Fruit fly (Drosophila melanogaster) whole organism, embryonic: ENCODE data around the gene CG6972.

ENCODE experiments used
- Antp ChIP-seq: fragments of 200-800 bp; sonication (Bioruptor generic); optimal IDR thresholded peaks from 3 replicates; lab custom pipeline; 2016; ENCODE audit warnings: missing biosample characterization, missing genetic modification characterization
- Atf3 ChIP-seq: fragments of 200-800 bp; sonication (Bioruptor generic); optimal IDR thresholded peaks from 3 replicates; lab custom pipeline; 2016; ENCODE audit warnings: missing biosample characterization, missing genetic modification characterization
- CG11247 ChIP-seq: fragments of 200-800 bp; sonication (Bioruptor generic); IDR thresholded peaks from 2 replicates; pipeline ENCODE4 v1.3.6; 2022; ENCODE audit warnings: missing biosample characterization, missing genetic modification characterization
- CG12236 ChIP-seq: fragments of 200-800 bp; sonication (Bioruptor generic); optimal IDR thresholded peaks from 2 replicates; lab custom pipeline; 2016; ENCODE audit warnings: missing biosample characterization, missing genetic modification characterization
- CG12942 ChIP-seq: fragments of 200-800 bp; sonication (Bioruptor generic); optimal IDR thresholded peaks from 3 replicates; lab custom pipeline; 2016; ENCODE audit warnings: missing biosample characterization, missing genetic modification characterization
- CG14667 ChIP-seq: fragments of 200-800 bp; sonication (Bioruptor generic); IDR thresholded peaks from 2 replicates; pipeline ENCODE4 v1.3.6; 2022; ENCODE audit warnings: missing biosample characterization, missing genetic modification characterization
- CG1529 ChIP-seq: fragments of 200-800 bp; sonication (Bioruptor generic); optimal IDR thresholded peaks from 3 replicates; lab custom pipeline; 2018; ENCODE audit warnings: missing biosample characterization, missing genetic modification characterization
- CG1602 ChIP-seq: fragments of 200-800 bp; sonication (Bioruptor generic); optimal IDR thresholded peaks from 3 replicates; lab custom pipeline; 2016; ENCODE audit warnings: missing biosample characterization, missing genetic modification characterization
- CG17328 ChIP-seq: fragments of 200-800 bp; sonication (Bioruptor generic); IDR thresholded peaks from 2 replicates; pipeline ENCODE4 v1.3.6; 2022; ENCODE audit warnings: missing biosample characterization, missing genetic modification characterization
- CG17612 ChIP-seq: fragments of 200-800 bp; sonication (Bioruptor generic); IDR thresholded peaks from 2 replicates; pipeline ENCODE4 v1.3.6; 2022; ENCODE audit warnings: missing biosample characterization, missing genetic modification characterization
- CG2129 ChIP-seq: fragments of 200-800 bp; sonication (Bioruptor generic); IDR thresholded peaks from 2 replicates; pipeline ENCODE4 v1.3.6; 2022; ENCODE audit warnings: missing biosample characterization, missing genetic modification characterization; ENCODE audit not compliant: partially characterized antibody
- CG2875 ChIP-seq: fragments of 200-800 bp; sonication (Bioruptor generic); optimal IDR thresholded peaks from 2 replicates; lab custom pipeline; 2017; ENCODE audit warnings: missing biosample characterization, mild to moderate bottlenecking, missing genetic modification characterization, missing genetic modification reagents
- CG30403 ChIP-seq: fragments of 200-800 bp; sonication (Bioruptor generic); optimal IDR thresholded peaks from 3 replicates; lab custom pipeline; 2016; ENCODE audit warnings: missing biosample characterization, missing genetic modification characterization
- CG3726 ChIP-seq: fragments of 200-800 bp; sonication (Bioruptor generic); IDR thresholded peaks from 3 replicates; pipeline ENCODE4, ENCODE4 v1.3.6; 2022; ENCODE audit warnings: missing biosample characterization, missing genetic modification characterization
- CG3838 ChIP-seq: fragments of 200-800 bp; sonication (Bioruptor generic); optimal IDR thresholded peaks from 3 replicates; lab custom pipeline; 2016; ENCODE audit warnings: missing biosample characterization, missing genetic modification characterization
- CG3847 ChIP-seq: fragments of 200-800 bp; sonication (Bioruptor generic); IDR thresholded peaks from 2 replicates; pipeline ENCODE4 v1.3.6; 2022; ENCODE audit warnings: missing biosample characterization, missing genetic modification characterization
- CG3995 ChIP-seq: fragments of 200-800 bp; sonication (Bioruptor generic); optimal IDR thresholded peaks from 3 replicates; lab custom pipeline; 2016; ENCODE audit warnings: missing biosample characterization, missing genetic modification characterization
- CG4707 ChIP-seq: fragments of 200-800 bp; sonication (Bioruptor generic); optimal IDR thresholded peaks from 2 replicates; lab custom pipeline; 2018; ENCODE audit warnings: missing biosample characterization, mild to moderate bottlenecking, missing genetic modification characterization, moderate library complexity
- CG4730 ChIP-seq: fragments of 200-800 bp; sonication (Bioruptor generic); IDR thresholded peaks from 2 replicates; pipeline ENCODE4 v1.3.6; 2022; ENCODE audit warnings: missing biosample characterization, missing genetic modification characterization
- CG4820 ChIP-seq: fragments of 200-800 bp; sonication (Bioruptor generic); optimal IDR thresholded peaks from 3 replicates; lab custom pipeline; 2016; ENCODE audit warnings: missing biosample characterization, missing genetic modification characterization
- CG6791 ChIP-seq: fragments of 200-800 bp; sonication (Bioruptor generic); IDR thresholded peaks from 3 replicates; pipeline ENCODE4 v1.3.6; 2022; ENCODE audit warnings: missing biosample characterization, missing genetic modification characterization; ENCODE audit not compliant: partially characterized antibody
- CG6813 ChIP-seq: fragments of 200-800 bp; sonication (Bioruptor generic); optimal IDR thresholded peaks from 2 replicates; lab custom pipeline; 2017; ENCODE audit warnings: missing biosample characterization, missing genetic modification characterization, mild to moderate bottlenecking, moderate library complexity, missing genetic modification reagents
- CG7963 ChIP-seq: fragments of 200-800 bp; sonication (Bioruptor generic); IDR thresholded peaks from 3 replicates; pipeline ENCODE4 v1.3.6; 2022; ENCODE audit warnings: missing biosample characterization, missing genetic modification characterization; ENCODE audit not compliant: partially characterized antibody
- Chrac-16 ChIP-seq: fragments of 200-800 bp; sonication (Bioruptor generic); optimal IDR thresholded peaks from 3 replicates; lab custom pipeline; 2016; ENCODE audit warnings: missing biosample characterization, missing genetic modification characterization
- CrebB ChIP-seq: fragments of 200-800 bp; sonication (Bioruptor generic); optimal IDR thresholded peaks from 3 replicates; lab custom pipeline; 2018; ENCODE audit warnings: missing biosample characterization, mild to moderate bottlenecking, missing genetic modification characterization
- Drgx ChIP-seq: fragments of 200-800 bp; sonication (Bioruptor generic); IDR thresholded peaks from 2 replicates; pipeline ENCODE4 v1.3.6; 2022; ENCODE audit warnings: missing biosample characterization, missing genetic modification characterization
- Ets65A ChIP-seq: fragments of 200-800 bp; sonication (Bioruptor generic); peaks from one replicate; lab custom pipeline; 2016; ENCODE audit warnings: missing biosample characterization, missing genetic modification characterization
- HLH3B ChIP-seq: fragments of 200-800 bp; sonication (Bioruptor generic); IDR thresholded peaks from 2 replicates; pipeline ENCODE4 v1.3.6; 2022; ENCODE audit warnings: missing biosample characterization, missing genetic modification characterization
- HLHmδ ChIP-seq: fragments of 200-800 bp; sonication (Bioruptor generic); optimal IDR thresholded peaks from 2 replicates; lab custom pipeline; 2018; ENCODE audit warnings: missing biosample characterization, mild to moderate bottlenecking, missing genetic modification characterization, moderate library complexity
- Kr ChIP-seq: fragments of 200-800 bp; sonication (Bioruptor generic); optimal IDR thresholded peaks from 2 replicates; lab custom pipeline; 2017; ENCODE audit warnings: missing biosample characterization, mild to moderate bottlenecking, missing genetic modification characterization
- MBD-R2 ChIP-seq: fragments of 200-800 bp; sonication (Bioruptor generic); IDR thresholded peaks from 2 replicates; pipeline ENCODE4 v1.3.6; 2022; ENCODE audit warnings: missing biosample characterization, missing genetic modification characterization
- Neu2 ChIP-seq: fragments of 200-800 bp; sonication (Bioruptor generic); optimal IDR thresholded peaks from 3 replicates; lab custom pipeline; 2016; ENCODE audit warnings: missing biosample characterization, missing genetic modification characterization, borderline replicate concordance
- Sox100B ChIP-seq: fragments of 200-800 bp; sonication (Bioruptor generic); optimal IDR thresholded peaks from 3 replicates; lab custom pipeline; 2018; ENCODE audit warnings: missing biosample characterization, mild to moderate bottlenecking, missing genetic modification characterization
- TFAM ChIP-seq: fragments of 200-800 bp; sonication (Bioruptor generic); optimal IDR thresholded peaks from 2 replicates; lab custom pipeline; 2017; ENCODE audit warnings: missing biosample characterization, missing genetic modification characterization, inconsistent platforms
- Xrp1 ChIP-seq: fragments of 200-800 bp; sonication (Bioruptor generic); IDR thresholded peaks from 2 replicates; pipeline ENCODE4 v1.3.6; 2022; ENCODE audit warnings: missing biosample characterization, missing genetic modification characterization
- ato ChIP-seq: fragments of 200-800 bp; sonication (Bioruptor generic); IDR thresholded peaks from 2 replicates; pipeline ENCODE4 v1.3.6; 2022; ENCODE audit warnings: missing biosample characterization, missing genetic modification characterization; ENCODE audit not compliant: partially characterized antibody
- chm ChIP-seq: fragments of 200-800 bp; sonication (Bioruptor generic); IDR thresholded peaks from 2 replicates; pipeline ENCODE4 v1.3.6; 2022; ENCODE audit warnings: missing biosample characterization, missing genetic modification characterization
- corto ChIP-seq: fragments of 200-800 bp; sonication (Bioruptor generic); optimal IDR thresholded peaks from 2 replicates; lab custom pipeline; 2016; ENCODE audit warnings: missing biosample characterization, mild to moderate bottlenecking, missing genetic modification characterization, moderate library complexity
- cwo ChIP-seq: fragments of 200-800 bp; sonication (Bioruptor generic); optimal IDR thresholded peaks from 3 replicates; lab custom pipeline; 2017; ENCODE audit warnings: missing biosample characterization, missing genetic modification characterization, mild to moderate bottlenecking, moderate library complexity, missing genetic modification reagents
- da ChIP-seq: fragments of 200-800 bp; sonication (Bioruptor generic); optimal IDR thresholded peaks from 2 replicates; lab custom pipeline; 2016; ENCODE audit warnings: missing biosample characterization, missing genetic modification characterization
- gce ChIP-seq: fragments of 200-800 bp; sonication (Bioruptor generic); IDR thresholded peaks from 3 replicates; pipeline ENCODE4 v1.3.6; 2022; ENCODE audit warnings: missing biosample characterization, missing genetic modification characterization
- ham ChIP-seq: fragments of 200-800 bp; sonication (Bioruptor generic); IDR thresholded peaks from 2 replicates; pipeline ENCODE4 v1.3.6; 2022; ENCODE audit warnings: missing biosample characterization, missing genetic modification characterization
- lmd ChIP-seq: fragments of 200-800 bp; sonication (Bioruptor generic); IDR thresholded peaks from 2 replicates; pipeline ENCODE4 v1.3.6; 2022; ENCODE audit warnings: missing biosample characterization, missing genetic modification characterization
- lov ChIP-seq, 2 experiments: fragments of 200-800 bp in 1 of 2; fragments of >200 bp in 1 of 2; sonication (Bioruptor generic) in 1 of 2; IDR thresholded peaks in 1 of 2; optimal IDR thresholded peaks in 1 of 2; 2 replicates in 1 of 2; 3 replicates in 1 of 2; pipeline versions ENCODE4 v1.3.6 to Lab custom; 2017 to 2022; ENCODE audit warnings: missing biosample characterization in 1 of 2, missing genetic modification characterization in 1 of 2
- pita ChIP-seq: fragments of 200-800 bp; sonication (Bioruptor generic); optimal IDR thresholded peaks from 2 replicates; lab custom pipeline; 2017; ENCODE audit warnings: missing biosample characterization, mild to moderate bottlenecking, missing genetic modification characterization
- row ChIP-seq: fragments of 200-800 bp; sonication (Bioruptor generic); IDR thresholded peaks from 3 replicates; pipeline ENCODE4 v1.3.6; 2022; ENCODE audit warnings: missing biosample characterization, missing genetic modification characterization
- sisA ChIP-seq: fragments of 200-800 bp; sonication (Bioruptor generic); IDR thresholded peaks from 2 replicates; pipeline ENCODE4 v1.3.6; 2022; ENCODE audit warnings: missing biosample characterization, missing genetic modification characterization
- slbo ChIP-seq: fragments of 200-800 bp; sonication (Bioruptor generic); IDR thresholded peaks from 2 replicates; pipeline ENCODE4 v1.3.6; 2022; ENCODE audit warnings: missing biosample characterization, missing genetic modification characterization
- tna ChIP-seq: fragments of 200-800 bp; sonication (Bioruptor generic); IDR thresholded peaks from 2 replicates; pipeline ENCODE4 v1.3.6; 2022; ENCODE audit warnings: missing biosample characterization, missing genetic modification characterization; ENCODE audit not compliant: partially characterized antibody
- vnd ChIP-seq: fragments of 200-800 bp; sonication (Bioruptor generic); IDR thresholded peaks from 3 replicates; pipeline ENCODE4 v1.3.6; 2022; ENCODE audit warnings: missing biosample characterization, missing genetic modification characterization; ENCODE audit not compliant: partially characterized antibody

CG6972 gene

DNA sequence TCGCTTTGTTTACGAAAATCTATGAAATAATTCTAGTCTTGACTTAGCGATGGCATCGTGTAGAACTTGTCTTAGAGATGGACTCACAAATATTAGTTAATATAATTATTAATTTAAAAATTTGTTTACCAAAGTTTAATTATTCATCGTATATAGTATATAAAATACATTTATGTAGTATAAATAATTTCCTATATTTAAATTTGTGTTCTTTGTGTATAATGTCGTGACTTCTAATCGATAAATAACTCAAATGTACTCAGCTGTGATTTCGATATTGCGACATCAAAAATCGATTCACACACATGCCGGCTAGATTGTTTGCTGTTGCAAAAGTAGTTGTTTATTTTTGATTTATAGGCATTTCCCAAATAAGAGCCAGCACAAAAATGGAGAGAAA is 11.5 kb upstream of the CG6972 start, which contains the start of the genes wfs1 and Nup133 (continued):
- TF ChIP-seq Sox100B (GFP tag; lab: Kevin White, UChicago): no peak
- peak; percentile 52; the same call in 1 of the 3 replicates for TF ChIP-seq CG7963 (GFP tag; lab: Robert Waterston, UW)
- no peak for TF ChIP-seq CG17612
- TF ChIP-seq lmd: peak; percentile 49; the same call in 1 of the 2 replicates
- peak; percentile 72 for TF ChIP-seq HLH3B (GFP tag; lab: Robert Waterston, UW)
- peak; percentile 59; the same call in 1 of the 2 replicates for TF ChIP-seq CG2129 (GFP tag; lab: Robert Waterston, UW)
- TF ChIP-seq da (GFP tag; lab: Kevin White, UChicago): no peak
- no peak for TF ChIP-seq ham
- peak; percentile 84 for TF ChIP-seq CG30403 (GFP tag; lab: Kevin White, UChicago)
- no peak for TF ChIP-seq Kr (GFP tag; lab: Kevin White, UChicago)
- TF ChIP-seq CG1602 (GFP tag; lab: Kevin White, UChicago): peak; percentile 78
- TF ChIP-seq CG3995: peak; percentile 97
- peak; percentile 88 for TF ChIP-seq MBD-R2 (GFP tag; lab: Robert Waterston, UW)
- no peak for TF ChIP-seq Atf3 (GFP tag; lab: Kevin White, UChicago)
- TF ChIP-seq CG4707: peak; percentile 15
- TF ChIP-seq lov (optimal IDR thresholded peaks at IDR 0.05; lab: Kevin White, UChicago): no peak
- TF ChIP-seq lov (GFP tag; IDR thresholded peaks at IDR 0.05; lab: Robert Waterston, UW): no peak
- peak; percentile 46; the same call in 1 of the 2 replicates for TF ChIP-seq chm (GFP tag; lab: Robert Waterston, UW)
- 0 out of 2 replicates have a peak, but pooled peaks have one; percentile 7 for TF ChIP-seq CG14667 (GFP tag; lab: Robert Waterston, UW)
- TF ChIP-seq Antp: no peak
- peak; percentile 69 for TF ChIP-seq Chrac-16 (GFP tag; lab: Kevin White, UChicago)
- peak; percentile 63 for TF ChIP-seq CG4820 (GFP tag; lab: Kevin White, UChicago)
- peak; percentile 84 for TF ChIP-seq Xrp1 (GFP tag; lab: Robert Waterston, UW)
- TF ChIP-seq CG17328 (GFP tag; lab: Robert Waterston, UW): peak; percentile 48; the same call in 1 of the 2 replicates
- peak; percentile 72 for TF ChIP-seq CG12942 (GFP tag; lab: Kevin White, UChicago)
- TF ChIP-seq CG3847: peak; percentile 75
- TF ChIP-seq ato (GFP tag; lab: Robert Waterston, UW): peak; percentile 55; the same call in 1 of the 2 replicates
- no peak; the same call in 1 of the 2 replicates for TF ChIP-seq Drgx (GFP tag; lab: Robert Waterston, UW)
- TF ChIP-seq CG6813 (GFP tag; lab: Kevin White, UChicago): peak; percentile 31
- peak; percentile 28 for TF ChIP-seq CrebB (tag; lab: Kevin White, UChicago)
- TF ChIP-seq CG4730 (GFP tag; lab: Robert Waterston, UW): no peak
- TF ChIP-seq CG1529 (GFP tag; lab: Kevin White, UChicago): peak; percentile 48
- no peak for TF ChIP-seq CG12236 (GFP tag; lab: Kevin White, UChicago)
- peak; percentile 44; the same call in 1 of the 2 replicates for TF ChIP-seq sisA (GFP tag; lab: Robert Waterston, UW)
- TF ChIP-seq row (GFP tag; lab: Robert Waterston, UW): peak; percentile 94
- TF ChIP-seq CG6791 (GFP tag; lab: Robert Waterston, UW): peak; percentile 79
- TF ChIP-seq corto (GFP tag; lab: Kevin White, UChicago): no peak
- no peak for TF ChIP-seq gce
- peak; percentile 77 for TF ChIP-seq slbo (GFP tag; lab: Robert Waterston, UW)
- no peak for TF ChIP-seq CG3726 (GFP tag; lab: Robert Waterston, UW)
- no peak for TF ChIP-seq TFAM (GFP tag; lab: Kevin White, UChicago)
- no peak for TF ChIP-seq pita (GFP tag; lab: Kevin White, UChicago)
- no peak for TF ChIP-seq HLHmδ
- no peak for TF ChIP-seq CG2875 (GFP tag; lab: Kevin White, UChicago)
- TF ChIP-seq vnd (GFP tag; lab: Robert Waterston, UW): peak; percentile 81; the same call in 2 of the 3 replicates
- TF ChIP-seq tna (GFP tag; lab: Robert Waterston, UW): peak; percentile 15; the same call in 1 of the 2 replicates
- TF ChIP-seq CG3838: no peak
- no peak for TF ChIP-seq Neu2 (GFP tag; lab: Kevin White, UChicago)
- TF ChIP-seq Ets65A (GFP tag; lab: Kevin White, UChicago): no peak
- TF ChIP-seq CG11247 (GFP tag; lab: Robert Waterston, UW): 0 out of 2 replicates have a peak, but pooled peaks have one; percentile 46
- no peak for TF ChIP-seq cwo (GFP tag; lab: Kevin White, UChicago)
